Fruit fly (Drosophila melanogaster) whole organism, embryonic: Measurements from ENCODE around the gene CG43136.

Source experiments
- ATbp ChIP-seq: fragments of 200-800 bp; sonication (Bioruptor generic); optimal IDR thresholded peaks from 2 replicates; lab custom pipeline; 2017; ENCODE audit warnings: missing biosample characterization, mild to moderate bottlenecking, missing genetic modification characterization, missing genetic modification reagents
- Atf-2 ChIP-seq: fragments of 200-800 bp; sonication (Bioruptor generic); optimal IDR thresholded peaks from 2 replicates; lab custom pipeline; 2016; ENCODE audit warnings: missing biosample characterization, missing genetic modification characterization
- CG11723 ChIP-seq: fragments of 200-800 bp; sonication (Bioruptor generic); optimal IDR thresholded peaks from 2 replicates; lab custom pipeline; 2017; ENCODE audit warnings: missing biosample characterization, mild to moderate bottlenecking, missing genetic modification characterization
- CG1233 ChIP-seq: fragments of 200-800 bp; sonication (Bioruptor generic); optimal IDR thresholded peaks from 4 replicates; lab custom pipeline; 2018; ENCODE audit warnings: missing biosample characterization, mild to moderate bottlenecking, missing genetic modification characterization
- CG12744 ChIP-seq: fragments of 200-800 bp; sonication (Bioruptor generic); optimal IDR thresholded peaks from 2 replicates; lab custom pipeline; 2016; ENCODE audit warnings: missing biosample characterization, missing genetic modification characterization
- CG13287 ChIP-seq: fragments of 200-800 bp; sonication (Bioruptor generic); IDR thresholded peaks from 2 replicates; pipeline ENCODE4 v1.3.6; 2022; ENCODE audit warnings: missing biosample characterization, missing genetic modification characterization; ENCODE audit not compliant: partially characterized antibody
- CG15479 ChIP-seq: fragments of 200-800 bp; sonication (Bioruptor generic); optimal IDR thresholded peaks from 3 replicates; lab custom pipeline; 2019; ENCODE audit warnings: missing biosample characterization, mild to moderate bottlenecking, missing genetic modification characterization, moderate library complexity
- CG15514 ChIP-seq: fragments of 200-800 bp; sonication (Bioruptor generic); optimal IDR thresholded peaks from 3 replicates; lab custom pipeline; 2017; ENCODE audit warnings: missing biosample characterization, missing genetic modification characterization, mild to moderate bottlenecking, moderate library complexity, missing genetic modification reagents
- CG16815 ChIP-seq: fragments of 200-800 bp; sonication (Bioruptor generic); optimal IDR thresholded peaks from 3 replicates; lab custom pipeline; 2017; ENCODE audit warnings: missing biosample characterization, mild to moderate bottlenecking, missing genetic modification characterization
- CG16863 ChIP-seq: fragments of 200-800 bp; sonication (Bioruptor generic); optimal IDR thresholded peaks from 3 replicates; lab custom pipeline; 2016; ENCODE audit warnings: missing biosample characterization, missing genetic modification characterization
- CG17802 ChIP-seq: fragments of 200-800 bp; sonication (Bioruptor generic); optimal IDR thresholded peaks from 2 replicates; lab custom pipeline; 2018; ENCODE audit warnings: missing biosample characterization, mild to moderate bottlenecking, missing genetic modification characterization, moderate library complexity
- CG3065 ChIP-seq: fragments of 200-800 bp; sonication (Bioruptor generic); optimal IDR thresholded peaks from 2 replicates; lab custom pipeline; 2016; ENCODE audit warnings: missing biosample characterization, missing genetic modification characterization
- CG4360 ChIP-seq: fragments of 200-800 bp; sonication (Bioruptor generic); IDR thresholded peaks from 2 replicates; pipeline ENCODE4 v1.3.6; 2022; ENCODE audit warnings: missing biosample characterization, missing genetic modification characterization
- CG4820 ChIP-seq: fragments of 200-800 bp; sonication (Bioruptor generic); optimal IDR thresholded peaks from 3 replicates; lab custom pipeline; 2016; ENCODE audit warnings: missing biosample characterization, missing genetic modification characterization
- CG6272 ChIP-seq: fragments of 200-800 bp; sonication (Bioruptor generic); IDR thresholded peaks from 2 replicates; pipeline ENCODE4 v1.3.6; 2022; ENCODE audit warnings: missing biosample characterization, missing genetic modification characterization
- CG6654 ChIP-seq: fragments of 200-800 bp; sonication (Bioruptor generic); optimal IDR thresholded peaks from 2 replicates; lab custom pipeline; 2017; ENCODE audit warnings: missing biosample characterization, mild to moderate bottlenecking, missing genetic modification characterization
- CG7372 ChIP-seq: fragments of 200-800 bp; sonication (Bioruptor generic); IDR thresholded peaks from 2 replicates; pipeline ENCODE4 v1.3.6; 2022; ENCODE audit warnings: missing biosample characterization, missing genetic modification characterization
- D19B ChIP-seq: fragments of 200-800 bp; sonication (Bioruptor generic); optimal IDR thresholded peaks from 2 replicates; lab custom pipeline; 2017; ENCODE audit warnings: missing biosample characterization, mild to moderate bottlenecking, missing genetic modification characterization
- Doc3 ChIP-seq: fragments of 200-800 bp; sonication (Bioruptor generic); IDR thresholded peaks from 3 replicates; pipeline ENCODE4 v1.3.6; 2022; ENCODE audit warnings: missing biosample characterization, missing genetic modification characterization; ENCODE audit not compliant: partially characterized antibody
- Dp ChIP-seq: fragments of 200-800 bp; sonication (Bioruptor generic); optimal IDR thresholded peaks from 2 replicates; lab custom pipeline; 2018; ENCODE audit warnings: missing biosample characterization, mild to moderate bottlenecking, missing genetic modification characterization, moderate library complexity
- Gug ChIP-seq: fragments of 200-800 bp; sonication (Bioruptor generic); IDR thresholded peaks from 4 replicates; pipeline ENCODE4 v1.3.6; 2022; ENCODE audit warnings: missing biosample characterization, missing genetic modification characterization
- H15 ChIP-seq: fragments of 200-800 bp; sonication (Bioruptor generic); IDR thresholded peaks from 3 replicates; pipeline ENCODE4 v1.3.6; 2022; ENCODE audit warnings: missing biosample characterization, missing genetic modification characterization
- HLH3B ChIP-seq: fragments of 200-800 bp; sonication (Bioruptor generic); IDR thresholded peaks from 2 replicates; pipeline ENCODE4 v1.3.6; 2022; ENCODE audit warnings: missing biosample characterization, missing genetic modification characterization
- Hey ChIP-seq: fragments of 200-800 bp; sonication (Bioruptor generic); optimal IDR thresholded peaks from 3 replicates; lab custom pipeline; 2018; ENCODE audit warnings: missing biosample characterization, mild to moderate bottlenecking, missing genetic modification characterization
- HmgD ChIP-seq: fragments of 200-800 bp; sonication (Bioruptor generic); optimal IDR thresholded peaks from 3 replicates; lab custom pipeline; 2016; ENCODE audit warnings: missing biosample characterization, missing genetic modification characterization
- Hmr ChIP-seq: fragments of 200-800 bp; sonication (Bioruptor generic); optimal IDR thresholded peaks from 3 replicates; lab custom pipeline; 2017; ENCODE audit warnings: mild to moderate bottlenecking, missing biosample characterization, missing genetic modification reagents, missing genetic modification characterization
- Hmx ChIP-seq: fragments of 200-800 bp; sonication (Bioruptor generic); optimal IDR thresholded peaks from 2 replicates; lab custom pipeline; 2016; ENCODE audit warnings: missing biosample characterization, missing genetic modification characterization
- Lpt ChIP-seq: fragments of >200 bp; optimal IDR thresholded peaks from 2 replicates; lab custom pipeline; 2018; ENCODE audit warnings: missing biosample characterization, missing genetic modification characterization
- MTF-1 ChIP-seq: fragments of 200-800 bp; sonication (Bioruptor generic); optimal IDR thresholded peaks from 2 replicates; lab custom pipeline; 2018; ENCODE audit warnings: missing biosample characterization, mild to moderate bottlenecking, missing genetic modification characterization, borderline replicate concordance
- Myb ChIP-seq: fragments of 200-800 bp; sonication (Bioruptor generic); optimal IDR thresholded peaks from 2 replicates; lab custom pipeline; 2016; ENCODE audit warnings: missing biosample characterization, missing genetic modification characterization
- Opbp ChIP-seq: fragments of 200-800 bp; sonication (Bioruptor generic); IDR thresholded peaks from 3 replicates; pipeline ENCODE4 v1.3.6; 2022; ENCODE audit warnings: missing biosample characterization, missing genetic modification characterization; ENCODE audit not compliant: partially characterized antibody
- Ravus ChIP-seq: fragments of 200-800 bp; sonication (Bioruptor generic); IDR thresholded peaks from 2 replicates; pipeline ENCODE4 v1.3.6; 2022; ENCODE audit warnings: missing biosample characterization, missing genetic modification characterization
- TFAM ChIP-seq: fragments of 200-800 bp; sonication (Bioruptor generic); optimal IDR thresholded peaks from 2 replicates; lab custom pipeline; 2017; ENCODE audit warnings: missing biosample characterization, missing genetic modification characterization, inconsistent platforms
- YL-1 ChIP-seq: fragments of 200-800 bp; sonication (Bioruptor generic); optimal IDR thresholded peaks from 3 replicates; lab custom pipeline; 2017; ENCODE audit warnings: missing biosample characterization, mild to moderate bottlenecking, missing genetic modification characterization
- da ChIP-seq: fragments of 200-800 bp; sonication (Bioruptor generic); optimal IDR thresholded peaks from 2 replicates; lab custom pipeline; 2016; ENCODE audit warnings: missing biosample characterization, missing genetic modification characterization
- dimm ChIP-seq: fragments of 200-800 bp; sonication (Bioruptor generic); IDR thresholded peaks from 2 replicates; pipeline ENCODE4 v1.3.6; 2022; ENCODE audit warnings: missing biosample characterization, missing genetic modification characterization
- eyg ChIP-seq: fragments of 200-800 bp; sonication (Bioruptor generic); optimal IDR thresholded peaks from 3 replicates; lab custom pipeline; 2016; ENCODE audit warnings: missing biosample characterization, missing genetic modification characterization
- fd3F ChIP-seq: fragments of 200-800 bp; sonication (Bioruptor generic); optimal IDR thresholded peaks from 2 replicates; lab custom pipeline; 2018; ENCODE audit warnings: missing biosample characterization, mild to moderate bottlenecking, missing genetic modification characterization, moderate library complexity
- fd96Cb ChIP-seq: fragments of 200-800 bp; sonication (Bioruptor generic); optimal IDR thresholded peaks from 2 replicates; lab custom pipeline; 2018; ENCODE audit warnings: missing biosample characterization, mild to moderate bottlenecking, missing genetic modification characterization, moderate library complexity
- fru ChIP-seq: fragments of >200 bp; optimal IDR thresholded peaks from 2 replicates; lab custom pipeline; 2017
- jing ChIP-seq: fragments of 200-800 bp; sonication (Bioruptor generic); optimal IDR thresholded peaks from 2 replicates; lab custom pipeline; 2018; ENCODE audit warnings: missing biosample characterization, mild to moderate bottlenecking, missing genetic modification characterization
- kni ChIP-seq: fragments of 200-800 bp; sonication (Bioruptor generic); optimal IDR thresholded peaks from 3 replicates; lab custom pipeline; 2017; ENCODE audit warnings: mild to moderate bottlenecking, missing biosample characterization, missing genetic modification reagents, missing genetic modification characterization
- lmd ChIP-seq: fragments of 200-800 bp; sonication (Bioruptor generic); IDR thresholded peaks from 2 replicates; pipeline ENCODE4 v1.3.6; 2022; ENCODE audit warnings: missing biosample characterization, missing genetic modification characterization
- luna ChIP-seq: fragments of 200-800 bp; sonication (Bioruptor generic); optimal IDR thresholded peaks from 2 replicates; lab custom pipeline; 2016; ENCODE audit warnings: missing biosample characterization, missing genetic modification characterization
- onecut ChIP-seq: fragments of 200-800 bp; sonication (Bioruptor generic); IDR thresholded peaks from 2 replicates; pipeline ENCODE4 v1.3.6; 2022; ENCODE audit warnings: missing biosample characterization, missing genetic modification characterization
- peb ChIP-seq: fragments of 200-800 bp; sonication (Bioruptor generic); IDR thresholded peaks from 2 replicates; pipeline ENCODE4 v1.3.6; 2022; ENCODE audit warnings: missing biosample characterization, missing genetic modification characterization
- ranshi ChIP-seq: fragments of 200-800 bp; sonication (Bioruptor generic); IDR thresholded peaks from 2 replicates; pipeline ENCODE4 v1.3.6; 2022; ENCODE audit warnings: missing biosample characterization, missing genetic modification characterization
- salm ChIP-seq: fragments of 200-800 bp; sonication (Bioruptor generic); optimal IDR thresholded peaks from 2 replicates; lab custom pipeline; 2018; ENCODE audit warnings: missing biosample characterization, mild to moderate bottlenecking, missing genetic modification characterization
- sens-2 ChIP-seq: fragments of 200-800 bp; sonication (Bioruptor generic); IDR thresholded peaks from 2 replicates; pipeline ENCODE4 v1.3.6; 2022; ENCODE audit warnings: missing biosample characterization, missing genetic modification characterization
- sim ChIP-seq: fragments of 200-800 bp; sonication (Bioruptor generic); IDR thresholded peaks from 2 replicates; pipeline ENCODE4 v1.3.6; 2022; ENCODE audit warnings: missing biosample characterization, missing genetic modification characterization
- slbo ChIP-seq: fragments of 200-800 bp; sonication (Bioruptor generic); IDR thresholded peaks from 2 replicates; pipeline ENCODE4 v1.3.6; 2022; ENCODE audit warnings: missing biosample characterization, missing genetic modification characterization
- tap ChIP-seq: fragments of 200-800 bp; optimal IDR thresholded peaks from 3 replicates; lab custom pipeline; 2019; ENCODE audit warnings: missing biosample characterization, mild to moderate bottlenecking, missing genetic modification characterization, moderate library complexity
- tio ChIP-seq: fragments of 200-800 bp; sonication (Bioruptor generic); optimal IDR thresholded peaks from 2 replicates; lab custom pipeline; 2017; ENCODE audit warnings: missing biosample characterization, missing genetic modification characterization, inconsistent platforms

Gene CG43136

DNA sequence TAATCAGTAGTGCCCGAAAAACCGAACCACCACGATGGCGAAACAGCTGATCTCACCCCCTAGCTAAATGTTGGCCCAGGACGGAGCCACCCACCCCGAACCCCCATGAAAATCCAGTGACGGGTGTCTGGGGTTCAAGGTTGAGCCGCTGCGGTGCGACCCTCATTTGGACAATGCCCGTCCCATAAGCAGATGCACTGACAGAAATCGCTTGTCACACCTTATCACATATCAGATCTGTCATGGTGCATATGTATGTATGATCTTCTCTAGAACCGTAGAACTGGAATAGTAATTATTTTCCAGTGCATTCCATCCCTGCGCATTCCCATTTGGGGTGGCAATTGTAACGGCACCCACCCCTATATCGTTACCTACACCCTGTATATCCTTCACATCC lies 35.4 kb downstream of the CG43136 start (continued):
- TF ChIP-seq ranshi (GFP tag; lab: Robert Waterston, UW) (no peak), TFAM (GFP tag; lab: Kevin White, UChicago) (no peak), CG4820 (GFP tag; lab: Kevin White, UChicago) (no peak), tio (GFP tag; lab: Kevin White, UChicago) (no peak), salm (tag; lab: Kevin White, UChicago) (no peak), Myb (GFP tag; lab: Kevin White, UChicago) (no peak), CG1233 (GFP tag; lab: Kevin White, UChicago) (no peak), HLH3B (GFP tag; lab: Robert Waterston, UW) (peak; percentile 33; the same call in 1 of the 2 replicates), CG3065 (GFP tag; lab: Kevin White, UChicago) (no peak), D19B (GFP tag; lab: Kevin White, UChicago) (no peak), peb (GFP tag; lab: Robert Waterston, UW) (no peak), Atf-2 (GFP tag; lab: Kevin White, UChicago) (no peak), onecut (GFP tag; lab: Robert Waterston, UW) (peak; percentile 40), CG6272 (GFP tag; lab: Robert Waterston, UW) (no peak), fd96Cb (tag; lab: Kevin White, UChicago) (peak; percentile 17), Gug (GFP tag; lab: Robert Waterston, UW) (no peak), MTF-1 (GFP tag; lab: Kevin White, UChicago) (no peak), Hmr (GFP tag; lab: Kevin White, UChicago) (peak; percentile 27), CG16815 (GFP tag; lab: Kevin White, UChicago) (no peak), CG4360 (GFP tag; lab: Robert Waterston, UW) (no peak), slbo (GFP tag; lab: Robert Waterston, UW) (peak; percentile 37; the same call in 1 of the 2 replicates), YL-1 (GFP tag; lab: Kevin White, UChicago) (no peak), Hey (tag; lab: Kevin White, UChicago) (peak; percentile 54), Ravus (no peak), CG16863 (GFP tag; lab: Kevin White, UChicago) (peak; percentile 34), Lpt (GFP tag; lab: Kevin White, UChicago) (no peak), sens-2 (GFP tag; lab: Robert Waterston, UW) (no peak), Dp (GFP tag; lab: Kevin White, UChicago) (no peak), da (GFP tag; lab: Kevin White, UChicago) (no peak), jing (no peak), CG17802 (tag; lab: Kevin White, UChicago) (no peak), H15 (GFP tag; lab: Robert Waterston, UW) (no peak), CG11723 (GFP tag; lab: Kevin White, UChicago) (no peak), eyg (GFP tag; lab: Kevin White, UChicago) (no peak), CG7372 (GFP tag; lab: Robert Waterston, UW) (no peak), dimm (GFP tag; lab: Robert Waterston, UW) (no peak), lmd (GFP tag; lab: Robert Waterston, UW) (no peak), CG15514 (GFP tag; lab: Kevin White, UChicago) (no peak), luna (GFP tag; lab: Kevin White, UChicago) (no peak), CG13287 (no peak), Opbp (GFP tag; lab: Robert Waterston, UW) (no peak), tap (tag; lab: Kevin White, UChicago) (no peak), CG15479 (GFP tag; lab: Kevin White, UChicago) (no peak), CG6654 (GFP tag; lab: Kevin White, UChicago) (no peak), fru (no peak), ATbp (GFP tag; lab: Kevin White, UChicago) (peak; percentile 57), CG12744 (GFP tag; lab: Kevin White, UChicago) (no peak), Doc3 (no peak), fd3F (GFP tag; lab: Kevin White, UChicago) (no peak), HmgD (GFP tag; lab: Kevin White, UChicago) (no peak), Hmx (no peak), kni (GFP tag; lab: Kevin White, UChicago) (peak; percentile 69), sim (GFP tag; lab: Robert Waterston, UW) (no peak)
